Worm (Caenorhabditis elegans) whole organism, early embryonic: Measurements from ENCODE around the gene moc-5.

ENCODE experiments used
- F13C5.2 ChIP-seq: sonication (generic microtip); optimal IDR thresholded peaks from 2 replicates; lab custom pipeline; 2017; ENCODE audit warnings: mild to moderate bottlenecking, missing genetic modification characterization, inconsistent platforms, missing compliant biosample characterization
- aly-1 ChIP-seq: sonication (generic microtip); optimal IDR thresholded peaks from 2 replicates; lab custom pipeline; 2016; ENCODE audit warnings: missing genetic modification characterization, missing compliant biosample characterization
- ama-1 ChIP-seq: fragments of 150-350 bp; optimal IDR thresholded peaks from 2 replicates; lab custom pipeline; 2014
- ceh-13 ChIP-seq: fragments of 200-800 bp; sonication (Bioruptor generic); optimal IDR thresholded peaks from 2 replicates; lab custom pipeline; 2018; ENCODE audit warnings: mild to moderate bottlenecking, missing genetic modification characterization, missing compliant biosample characterization
- ceh-36 ChIP-seq: sonication (generic microtip); optimal IDR thresholded peaks from 2 replicates; lab custom pipeline; 2016; ENCODE audit warnings: missing genetic modification characterization, inconsistent platforms, missing compliant biosample characterization
- ets-7 ChIP-seq: sonication (generic microtip); optimal IDR thresholded peaks from 2 replicates; lab custom pipeline; 2016; ENCODE audit warnings: missing genotype, missing genetic modification characterization, missing compliant biosample characterization
- flt-1 ChIP-seq: fragments of 200-800 bp; sonication (Bioruptor generic); IDR thresholded peaks from 2 replicates; pipeline ENCODE4 v1.3.6; 2022; ENCODE audit warnings: missing genetic modification characterization, missing compliant biosample characterization
- pes-1 ChIP-seq: fragments of 200-800 bp; sonication (Bioruptor generic); IDR thresholded peaks from 2 replicates; pipeline ENCODE4 v1.3.6; 2022; ENCODE audit warnings: missing genetic modification reagents, missing genetic modification characterization, missing compliant biosample characterization
- sea-1 ChIP-seq: fragments of 200-800 bp; sonication (Bioruptor generic); conservative IDR thresholded peaks from 2 replicates; pipeline ENCODE4 v1.3.6; 2022; ENCODE audit warnings: missing genetic modification characterization, missing compliant biosample characterization
- tbx-37 ChIP-seq: fragments of 200-800 bp; sonication (Bioruptor generic); conservative IDR thresholded peaks from 2 replicates; pipeline ENCODE4 v1.3.6; 2022; ENCODE audit warnings: missing genetic modification reagents, missing genetic modification characterization, missing compliant biosample characterization

ce11 chrX:9587642-9588041 lies 21.9 kb upstream of the moc-5 start, which contains the start of gene gpx-3:
- TF ChIP-seq F13C5.2 (tag; lab: Kevin White, UChicago) (no peak), ama-1 (no peak), ceh-13 (GFP tag; lab: Kevin White, UChicago) (no peak), aly-1 (tag; lab: Kevin White, UChicago) (no peak), ets-7 (tag; lab: Kevin White, UChicago) (no peak), pes-1 (GFP tag; lab: Robert Waterston, UW) (no peak), ceh-36 (tag; lab: Kevin White, UChicago) (no peak), tbx-37 (no peak), sea-1 (GFP tag; lab: Robert Waterston, UW) (no peak), flt-1 (GFP tag; lab: Robert Waterston, UW) (no peak)
